In the genomic region with DNA sequence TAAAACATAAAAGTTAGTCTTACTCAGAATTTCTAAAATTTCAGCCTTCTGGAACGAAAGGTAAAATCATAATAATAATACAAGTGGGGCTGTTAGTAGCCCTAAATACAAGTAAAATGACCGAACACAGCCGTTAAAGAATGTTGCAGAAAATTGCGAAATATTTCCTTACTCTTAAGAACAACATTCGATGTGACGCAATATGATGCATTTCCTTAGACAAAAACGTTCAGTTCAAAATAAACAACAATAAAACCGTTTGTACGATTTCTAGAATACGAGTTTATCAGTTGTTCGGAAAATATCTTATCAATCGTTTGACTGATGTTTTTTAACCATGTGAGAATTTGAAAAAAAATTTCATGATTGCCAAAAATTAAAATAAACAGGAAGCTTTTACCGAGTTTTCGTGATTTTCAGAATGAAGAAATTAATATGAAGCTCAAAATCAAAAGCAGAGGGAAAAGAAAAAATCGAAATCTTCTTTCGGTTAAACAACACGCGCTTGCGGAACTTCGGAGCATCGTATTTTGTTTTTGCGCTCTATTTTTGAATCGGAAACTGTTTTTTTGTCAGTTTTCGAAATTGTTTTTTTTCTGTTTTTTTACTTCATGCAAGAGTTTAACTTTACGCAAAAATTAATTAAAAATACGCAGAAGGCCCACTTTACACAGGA, we compare ENCODE assay signal across 3 worm cellular contexts.
TF ChIP-seq lines count a peak whose summit lies in the region.

No protein-coding gene starts in this region.

TF ChIP-seq in whole organism, L1 larva, 84 proteins besides CTCF, POLR2A, EP300 and RAD21 (continued from another document):
- no peak for TF ChIP-seq isw-1 (GFP tag; IDR thresholded peaks at IDR 0.05; lab: Robert Waterston, UW)
- no peak for TF ChIP-seq aha-1 (tag; optimal IDR thresholded peaks at IDR 0.05; lab: Kevin White, UChicago)
- peak; percentile 64 for TF ChIP-seq nhr-85 (tag; lab: Kevin White, UChicago)
- no peak for TF ChIP-seq elt-2 (tag; optimal IDR thresholded peaks at IDR 0.05; lab: Kevin White, UChicago)
- TF ChIP-seq skn-1 (tag; optimal IDR thresholded peaks at IDR 0.05; lab: Kevin White, UChicago): peak; percentile 36
- TF ChIP-seq dpl-1 (GFP tag; optimal IDR thresholded peaks at IDR 0.05; lab: Kevin White, UChicago): peak; percentile 45 to 81 (median 74)
- no peak for TF ChIP-seq lin-13 (GFP tag; optimal IDR thresholded peaks at IDR 0.05; lab: Kevin White, UChicago)
- no peak for TF ChIP-seq irx-1 (tag; optimal IDR thresholded peaks at IDR 0.05; lab: Kevin White, UChicago)
- TF ChIP-seq snu-23 (GFP tag; optimal IDR thresholded peaks at IDR 0.05; lab: Kevin White, UChicago): peak; percentile 37
- TF ChIP-seq fkh-8 (tag; optimal IDR thresholded peaks at IDR 0.05; lab: Kevin White, UChicago): no peak
- peak; percentile 55 to 86 for TF ChIP-seq lin-35 (GFP tag; optimal IDR thresholded peaks at IDR 0.05; lab: Kevin White, UChicago)

TF ChIP-seq in whole organism, L2 larva, 48 proteins besides CTCF, POLR2A, EP300 and RAD21 (continued from another document):
- TF ChIP-seq fos-1 (tag; optimal IDR thresholded peaks at IDR 0.05; lab: Kevin White, UChicago) (no peak), ceh-82 (tag; optimal IDR thresholded peaks at IDR 0.05; lab: Kevin White, UChicago) (no peak), lin-13 (GFP tag; optimal IDR thresholded peaks at IDR 0.05; lab: Kevin White, UChicago) (no peak), skn-1 (tag; optimal IDR thresholded peaks at IDR 0.05; lab: Kevin White, UChicago) (no peak), peb-1 (tag; optimal IDR thresholded peaks at IDR 0.05; lab: Kevin White, UChicago) (no peak), Y55F3AM.14 (GFP tag; optimal IDR thresholded peaks at IDR 0.05; lab: Kevin White, UChicago) (no peak), alr-1 (tag; optimal IDR thresholded peaks at IDR 0.05; lab: Kevin White, UChicago) (no peak), zag-1 (tag; optimal IDR thresholded peaks at IDR 0.05; lab: Kevin White, UChicago) (no peak), R02D3.7 (tag; optimal IDR thresholded peaks at IDR 0.05; lab: Kevin White, UChicago) (no peak), nhr-10 (tag; optimal IDR thresholded peaks at IDR 0.05; lab: Kevin White, UChicago) (no peak), C34F6.9 (tag; optimal IDR thresholded peaks at IDR 0.05; lab: Kevin White, UChicago) (peak; percentile 34), unc-55 (GFP tag; optimal IDR thresholded peaks at IDR 0.05; lab: Kevin White, UChicago) (no peak)
TF ChIP-seq in whole organism, L2 larva: peak in this region for 3.

TF ChIP-seq in whole organism, L4 larva, 104 proteins besides CTCF, POLR2A, EP300 and RAD21 (continued from another document):
- TF ChIP-seq F10B5.3 (tag; optimal IDR thresholded peaks at IDR 0.05; lab: Kevin White, UChicago) (no peak), D1046.2 (GFP tag; IDR thresholded peaks at IDR 0.05; lab: Robert Waterston, UW) (no peak), vab-7 (GFP tag; IDR thresholded peaks at IDR 0.05; lab: Robert Waterston, UW) (no peak), zfp-2 (tag; optimal IDR thresholded peaks at IDR 0.05; lab: Kevin White, UChicago) (no peak), ztf-7 (tag; optimal IDR thresholded peaks at IDR 0.05; lab: Kevin White, UChicago) (no peak), lin-29 (GFP tag; IDR thresholded peaks at IDR 0.05; lab: Robert Waterston, UW) (no peak), pqm-1 (tag; optimal IDR thresholded peaks at IDR 0.05; lab: Kevin White, UChicago) (no peak), fos-1 (tag; optimal IDR thresholded peaks at IDR 0.05; lab: Kevin White, UChicago) (no peak), jun-1 (tag; optimal IDR thresholded peaks at IDR 0.05; lab: Kevin White, UChicago) (no peak), dpl-1 (GFP tag; optimal IDR thresholded peaks at IDR 0.05; lab: Kevin White, UChicago) (peak; percentile 60), mep-1 (tag; optimal IDR thresholded peaks at IDR 0.05; lab: Kevin White, UChicago) (no peak), ces-1 (GFP tag; optimal IDR thresholded peaks at IDR 0.05; lab: Kevin White, UChicago) (no peak), F44E2.7 (GFP tag; IDR thresholded peaks at IDR 0.05; lab: Robert Waterston, UW) (no peak), nhr-102 (tag; optimal IDR thresholded peaks at IDR 0.05; lab: Kevin White, UChicago) (no peak), aha-1 (tag; lab: Kevin White, UChicago) (no peak), daf-12 (tag; optimal IDR thresholded peaks at IDR 0.05; lab: Kevin White, UChicago) (no peak), hlh-30 (tag; optimal IDR thresholded peaks at IDR 0.05; lab: Kevin White, UChicago; ENCODE audit: insufficient read depth) (no peak), F26F4.8 (GFP tag; conservative IDR thresholded peaks at IDR 0.05; lab: Robert Waterston, UW) (no peak), nhr-77 (tag; optimal IDR thresholded peaks at IDR 0.05; lab: Kevin White, UChicago) (no peak), hmg-1.1 (GFP tag; IDR thresholded peaks at IDR 0.05; lab: Robert Waterston, UW) (no peak), daf-16 (GFP tag; optimal IDR thresholded peaks at IDR 0.05; lab: Kevin White, UChicago) (no peak), daf-16 (tag; optimal IDR thresholded peaks at IDR 0.05; lab: Kevin White, UChicago) (peak; percentile 92), nhr-111 (GFP tag; optimal IDR thresholded peaks at IDR 0.05; lab: Kevin White, UChicago) (no peak), snpc-4 (tag; optimal IDR thresholded peaks at IDR 0.05; lab: Kevin White, UChicago) (no peak), egl-43 (GFP tag; IDR thresholded peaks at IDR 0.05; lab: Robert Waterston, UW) (no peak), nhr-76 (tag; optimal IDR thresholded peaks at IDR 0.05; lab: Kevin White, UChicago) (no peak), lir-3 (tag; optimal IDR thresholded peaks at IDR 0.05; lab: Kevin White, UChicago) (no peak), ctbp-1 (GFP tag; IDR thresholded peaks at IDR 0.05; lab: Robert Waterston, UW) (no peak), mes-2 (tag; optimal IDR thresholded peaks at IDR 0.05; lab: Kevin White, UChicago; ENCODE audit: poor library complexity, severe bottlenecking) (peak; percentile 38), nhr-6 (tag; optimal IDR thresholded peaks at IDR 0.05; lab: Kevin White, UChicago) (peak; percentile 86), cey-2 (tag; optimal IDR thresholded peaks at IDR 0.05; lab: Kevin White, UChicago; ENCODE audit: borderline replicate concordance, insufficient read depth) (no peak), lin-13 (GFP tag; optimal IDR thresholded peaks at IDR 0.05; lab: Kevin White, UChicago) (no peak), F37D6.2 (tag; optimal IDR thresholded peaks at IDR 0.05; lab: Kevin White, UChicago) (no peak), dmd-8 (GFP tag; IDR thresholded peaks at IDR 0.05; lab: Robert Waterston, UW) (no peak), set-16 (GFP tag; IDR thresholded peaks at IDR 0.05; lab: Robert Waterston, UW) (no peak), ceh-82 (tag; optimal IDR thresholded peaks at IDR 0.05; lab: Kevin White, UChicago) (no peak), nhr-48 (tag; optimal IDR thresholded peaks at IDR 0.05; lab: Kevin White, UChicago) (no peak), aly-2 (tag; optimal IDR thresholded peaks at IDR 0.05; lab: Kevin White, UChicago) (no peak)
TF ChIP-seq in whole organism, L4 larva: peak in this region for 7.
